ENCODE assay signal across 1 fruit fly cellular context in the genomic region with DNA sequence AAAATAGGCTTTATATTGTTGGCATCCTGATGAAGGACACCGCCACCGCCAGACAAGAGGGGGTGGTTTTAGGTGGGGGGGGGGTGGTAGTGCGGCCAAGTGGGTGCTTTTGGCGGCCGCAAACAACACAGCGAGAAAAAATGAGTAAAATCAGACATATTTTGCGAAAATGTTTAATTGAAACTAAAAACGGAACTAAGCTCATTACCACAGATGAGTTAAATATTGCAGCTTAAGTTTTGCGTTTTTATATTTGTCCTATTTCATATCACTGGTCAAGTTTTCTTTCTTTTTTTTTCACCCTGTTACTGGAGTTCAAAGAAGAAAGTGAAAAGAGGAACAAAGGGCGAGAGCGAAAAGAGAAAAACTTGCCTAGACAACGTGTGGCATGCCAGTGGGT.
TF ChIP-seq lines count a peak whose summit lies in the region.

No protein-coding gene starts in this region.

TF ChIP-seq in whole organism, embryonic, 481 proteins besides CTCF, POLR2A, EP300 and RAD21 (continued from another document and continues in another):
- TF ChIP-seq CG6854 (GFP tag; optimal IDR thresholded peaks at IDR 0.05; lab: Kevin White, UChicago) (peak; percentile 69), gt (GFP tag; IDR thresholded peaks at IDR 0.05; lab: Robert Waterston, UW) (no peak), NC2β (GFP tag; optimal IDR thresholded peaks at IDR 0.05; lab: Kevin White, UChicago) (no peak), Rx (GFP tag; IDR thresholded peaks at IDR 0.05; lab: Robert Waterston, UW) (peak; percentile 62), CG10274 (GFP tag; optimal IDR thresholded peaks at IDR 0.05; lab: Kevin White, UChicago) (peak; percentile 15), Max (GFP tag; optimal IDR thresholded peaks at IDR 0.05; lab: Kevin White, UChicago) (no peak), Myb (GFP tag; optimal IDR thresholded peaks at IDR 0.05; lab: Kevin White, UChicago) (peak; percentile 50), mam (GFP tag; optimal IDR thresholded peaks at IDR 0.05; lab: Kevin White, UChicago) (peak; percentile 61), CG17361 (GFP tag; IDR thresholded peaks at IDR 0.05; lab: Robert Waterston, UW) (peak; percentile 66; the same call in 2 of the 3 replicates), sqz (GFP tag; optimal IDR thresholded peaks at IDR 0.05; lab: Kevin White, UChicago) (no peak), CG12744 (GFP tag; optimal IDR thresholded peaks at IDR 0.05; lab: Kevin White, UChicago) (peak; percentile 20), Doc2 (GFP tag; IDR thresholded peaks at IDR 0.05; lab: Robert Waterston, UW) (no peak), sc (optimal IDR thresholded peaks at IDR 0.05; lab: Kevin White, UChicago) (no peak), sc (GFP tag; optimal IDR thresholded peaks at IDR 0.05; lab: Kevin White, UChicago) (peak; percentile 37), gem (tag; optimal IDR thresholded peaks at IDR 0.05; lab: Kevin White, UChicago) (peak; percentile 83), Ssrp (tag; optimal IDR thresholded peaks at IDR 0.05; lab: Kevin White, UChicago) (peak; percentile 60), CG12659 (GFP tag; optimal IDR thresholded peaks at IDR 0.05; lab: Kevin White, UChicago) (peak; percentile 70), Ada2b (GFP tag; IDR thresholded peaks at IDR 0.05; lab: Robert Waterston, UW) (peak; percentile 68), CG9797 (GFP tag; optimal IDR thresholded peaks at IDR 0.05; lab: Kevin White, UChicago) (no peak), CG8765 (GFP tag; IDR thresholded peaks at IDR 0.05; lab: Robert Waterston, UW) (no peak), dan (GFP tag; IDR thresholded peaks at IDR 0.05; lab: Robert Waterston, UW) (no peak), CG8388 (GFP tag; optimal IDR thresholded peaks at IDR 0.05; lab: Kevin White, UChicago) (peak; percentile 66), Camta (GFP tag; optimal IDR thresholded peaks at IDR 0.05; lab: Kevin White, UChicago) (peak; percentile 36), lbe (GFP tag; optimal IDR thresholded peaks at IDR 0.05; lab: Kevin White, UChicago) (no peak), CG2712 (tag; optimal IDR thresholded peaks at IDR 0.05; lab: Kevin White, UChicago) (peak; percentile 65), Hr39 (optimal IDR thresholded peaks at IDR 0.05; lab: Kevin White, UChicago) (no peak), cg (GFP tag; optimal IDR thresholded peaks at IDR 0.05; lab: Kevin White, UChicago) (no peak), fd102C (GFP tag; optimal IDR thresholded peaks at IDR 0.05; lab: Kevin White, UChicago) (no peak), HLH54F (GFP tag; optimal IDR thresholded peaks at IDR 0.05; lab: Kevin White, UChicago) (peak; percentile 46), pnt (GFP tag; optimal IDR thresholded peaks at IDR 0.05; lab: Kevin White, UChicago) (peak; percentile 69), CG4282 (GFP tag; optimal IDR thresholded peaks at IDR 0.05; lab: Kevin White, UChicago) (no peak), tap (tag; optimal IDR thresholded peaks at IDR 0.05; lab: Kevin White, UChicago) (peak; percentile 57), otp (GFP tag; IDR thresholded peaks at IDR 0.05; lab: Robert Waterston, UW) (peak; percentile 59; the same call in 1 of the 3 replicates), CG10321 (GFP tag; IDR thresholded peaks at IDR 0.05; lab: Robert Waterston, UW) (no peak), CkIIα-i1 (GFP tag; IDR thresholded peaks at IDR 0.05; lab: Robert Waterston, UW) (no peak), corto (GFP tag; optimal IDR thresholded peaks at IDR 0.05; lab: Kevin White, UChicago) (no peak), rib (GFP tag; IDR thresholded peaks at IDR 0.05; lab: Robert Waterston, UW) (peak; percentile 59; the same call in 1 of the 2 replicates), Sox102F (GFP tag; optimal IDR thresholded peaks at IDR 0.05; lab: Kevin White, UChicago) (peak; percentile 77), CG18764 (GFP tag; optimal IDR thresholded peaks at IDR 0.05; lab: Kevin White, UChicago) (peak; percentile 36), z (GFP tag; IDR thresholded peaks at IDR 0.05; lab: Robert Waterston, UW) (no peak), dm (GFP tag; optimal IDR thresholded peaks at IDR 0.05; lab: Kevin White, UChicago) (peak; percentile 18), en (GFP tag; optimal IDR thresholded peaks at IDR 0.05; lab: Kevin White, UChicago) (no peak), onecut (GFP tag; IDR thresholded peaks at IDR 0.05; lab: Robert Waterston, UW) (peak; percentile 58), pita (GFP tag; optimal IDR thresholded peaks at IDR 0.05; lab: Kevin White, UChicago) (no peak), her (GFP tag; optimal IDR thresholded peaks at IDR 0.05; lab: Kevin White, UChicago) (peak; percentile 62), CG6654 (GFP tag; optimal IDR thresholded peaks at IDR 0.05; lab: Kevin White, UChicago) (peak; percentile 40), croc (GFP tag; conservative IDR thresholded peaks at IDR 0.05; lab: Robert Waterston, UW) (peak; percentile 57; the same call in 2 of the 3 replicates), Fer2 (tag; optimal IDR thresholded peaks at IDR 0.05; lab: Kevin White, UChicago) (peak; percentile 32), sim (GFP tag; IDR thresholded peaks at IDR 0.05; lab: Robert Waterston, UW) (no peak), HmgZ (tag; optimal IDR thresholded peaks at IDR 0.05; lab: Kevin White, UChicago) (peak; percentile 57), Sry-β (GFP tag; optimal IDR thresholded peaks at IDR 0.05; lab: Kevin White, UChicago) (no peak), ATbp (GFP tag; optimal IDR thresholded peaks at IDR 0.05; lab: Kevin White, UChicago) (peak; percentile 78), CG3847 (GFP tag; IDR thresholded peaks at IDR 0.05; lab: Robert Waterston, UW) (no peak), CG17568 (GFP tag; optimal IDR thresholded peaks at IDR 0.05; lab: Kevin White, UChicago) (peak; percentile 56), CG17385 (GFP tag; optimal IDR thresholded peaks at IDR 0.05; lab: Kevin White, UChicago) (peak; percentile 64), nerfin-1 (tag; optimal IDR thresholded peaks at IDR 0.05; lab: Kevin White, UChicago) (peak; percentile 49), CHES-1-like (GFP tag; optimal IDR thresholded peaks at IDR 0.05; lab: Kevin White, UChicago) (peak; percentile 22), GATAe (GFP tag; conservative IDR thresholded peaks at IDR 0.05; lab: Robert Waterston, UW) (no peak), mld (GFP tag; IDR thresholded peaks at IDR 0.05; lab: Robert Waterston, UW; ENCODE audit: partially characterized antibody) (no peak), CG2116 (GFP tag; optimal IDR thresholded peaks at IDR 0.05; lab: Kevin White, UChicago) (no peak), CG10654 (GFP tag; optimal IDR thresholded peaks at IDR 0.05; lab: Kevin White, UChicago) (peak; percentile 32), Mrtf (GFP tag; IDR thresholded peaks at IDR 0.05; lab: Robert Waterston, UW) (0 out of 3 replicates have a peak, but pooled peaks have one; percentile 53), pan (optimal IDR thresholded peaks at IDR 0.05; lab: Kevin White, UChicago) (no peak), pan (GFP tag; optimal IDR thresholded peaks at IDR 0.05 in 1 of 2, IDR thresholded peaks at IDR 0.05 in 1 of 2) (peak in 1 of 2 experiments; percentile 75), CG33213 (GFP tag; optimal IDR thresholded peaks at IDR 0.05; lab: Kevin White, UChicago) (no peak), Opbp (GFP tag; IDR thresholded peaks at IDR 0.05; lab: Robert Waterston, UW; ENCODE audit: partially characterized antibody) (no peak), shn (GFP tag; optimal IDR thresholded peaks at IDR 0.05; lab: Kevin White, UChicago) (peak; percentile 44), CG10462 (GFP tag; optimal IDR thresholded peaks at IDR 0.05; lab: Kevin White, UChicago) (peak; percentile 31), grau (tag; optimal IDR thresholded peaks at IDR 0.05; lab: Kevin White, UChicago) (peak; percentile 73), CG16815 (GFP tag; optimal IDR thresholded peaks at IDR 0.05; lab: Kevin White, UChicago) (peak; percentile 43), CG30403 (GFP tag; optimal IDR thresholded peaks at IDR 0.05; lab: Kevin White, UChicago) (peak; percentile 71), CG6272 (GFP tag; IDR thresholded peaks at IDR 0.05; lab: Robert Waterston, UW) (peak; percentile 60), CG10147 (GFP tag; optimal IDR thresholded peaks at IDR 0.05; lab: Kevin White, UChicago) (peak; percentile 74), cad (GFP tag; optimal IDR thresholded peaks at IDR 0.05; lab: Kevin White, UChicago) (no peak), Antp (GFP tag; optimal IDR thresholded peaks at IDR 0.05; lab: Kevin White, UChicago) (peak; percentile 71), oc (tag; optimal IDR thresholded peaks at IDR 0.05; lab: Kevin White, UChicago) (peak; percentile 48), aop (GFP tag; IDR thresholded peaks at IDR 0.05; lab: Robert Waterston, UW) (no peak), CG4424 (GFP tag; optimal IDR thresholded peaks at IDR 0.05; lab: Kevin White, UChicago) (peak; percentile 70), CG18011 (GFP tag; optimal IDR thresholded peaks at IDR 0.05; lab: Kevin White, UChicago) (peak; percentile 10), klu (GFP tag; IDR thresholded peaks at IDR 0.05; lab: Robert Waterston, UW) (no peak), run (tag; optimal IDR thresholded peaks at IDR 0.05; lab: Kevin White, UChicago) (peak; percentile 64), zen (tag; optimal IDR thresholded peaks at IDR 0.05; lab: Kevin White, UChicago) (no peak), H15 (GFP tag; IDR thresholded peaks at IDR 0.05; lab: Robert Waterston, UW) (peak; percentile 49; the same call in 1 of the 3 replicates), Dad (GFP tag; optimal IDR thresholded peaks at IDR 0.05; lab: Kevin White, UChicago) (peak; percentile 3), Doc3 (GFP tag; IDR thresholded peaks at IDR 0.05; lab: Robert Waterston, UW; ENCODE audit: partially characterized antibody) (no peak), bigmax (GFP tag; optimal IDR thresholded peaks at IDR 0.05; lab: Kevin White, UChicago) (no peak), sr (GFP tag; IDR thresholded peaks at IDR 0.05; lab: Robert Waterston, UW) (no peak), tup (GFP tag; optimal IDR thresholded peaks at IDR 0.05; lab: Kevin White, UChicago) (no peak), CG10979 (tag; optimal IDR thresholded peaks at IDR 0.05; lab: Kevin White, UChicago) (peak; percentile 73), ERR (GFP tag; optimal IDR thresholded peaks at IDR 0.05; lab: Kevin White, UChicago) (no peak), Drgx (GFP tag; IDR thresholded peaks at IDR 0.05; lab: Robert Waterston, UW) (no peak), CG14441 (GFP tag; IDR thresholded peaks at IDR 0.05; lab: Robert Waterston, UW) (peak; percentile 59), Elba2 (GFP tag; optimal IDR thresholded peaks at IDR 0.05; lab: Kevin White, UChicago) (no peak), CG15696 (tag; optimal IDR thresholded peaks at IDR 0.05; lab: Kevin White, UChicago) (no peak), bcd (GFP tag; optimal IDR thresholded peaks at IDR 0.05; lab: Kevin White, UChicago) (peak; percentile 69), CG16779 (GFP tag; IDR thresholded peaks at IDR 0.05; lab: Robert Waterston, UW) (no peak), Scr (GFP tag; IDR thresholded peaks at IDR 0.05; lab: Robert Waterston, UW; ENCODE audit: partially characterized antibody) (no peak), fd64A (GFP tag; optimal IDR thresholded peaks at IDR 0.05; lab: Kevin White, UChicago) (peak; percentile 13), CG4328 (GFP tag; optimal IDR thresholded peaks at IDR 0.05; lab: Kevin White, UChicago) (no peak), CG7271 (tag; optimal IDR thresholded peaks at IDR 0.05; lab: Kevin White, UChicago) (no peak), bsh (GFP tag; optimal IDR thresholded peaks at IDR 0.05; lab: Kevin White, UChicago) (peak in 1 of 2 experiments; percentile 80), CG9817 (tag; optimal IDR thresholded peaks at IDR 0.05; lab: Kevin White, UChicago) (peak; percentile 62), br (optimal IDR thresholded peaks at IDR 0.05; lab: Kevin White, UChicago) (no peak), Ets97D (GFP tag; optimal IDR thresholded peaks at IDR 0.05; lab: Kevin White, UChicago) (no peak), Dek (tag; optimal IDR thresholded peaks at IDR 0.05; lab: Kevin White, UChicago) (peak; percentile 70), E2f1 (GFP tag; IDR thresholded peaks at IDR 0.05; lab: Robert Waterston, UW) (peak; percentile 74), dmrt99B (tag; optimal IDR thresholded peaks at IDR 0.05; lab: Kevin White, UChicago) (peak; percentile 84), CG6175 (GFP tag; IDR thresholded peaks at IDR 0.05; lab: Robert Waterston, UW) (peak; percentile 63; the same call in 1 of the 3 replicates), ato (GFP tag; IDR thresholded peaks at IDR 0.05; lab: Robert Waterston, UW; ENCODE audit: partially characterized antibody) (no peak), MTF-1 (GFP tag; optimal IDR thresholded peaks at IDR 0.05; lab: Kevin White, UChicago; ENCODE audit: borderline replicate concordance) (peak; percentile 17), nerfin-2 (GFP tag; IDR thresholded peaks at IDR 0.05; lab: Robert Waterston, UW; ENCODE audit: partially characterized antibody) (no peak), Hmr (GFP tag; optimal IDR thresholded peaks at IDR 0.05; lab: Kevin White, UChicago) (peak; percentile 89), CG14965 (GFP tag; optimal IDR thresholded peaks at IDR 0.05; lab: Kevin White, UChicago; ENCODE audit: borderline replicate concordance) (no peak), CG4404 (GFP tag; IDR thresholded peaks at IDR 0.05; lab: Robert Waterston, UW) (no peak), CG7839 (tag; optimal IDR thresholded peaks at IDR 0.05; lab: Kevin White, UChicago) (peak; percentile 82), ac (GFP tag; optimal IDR thresholded peaks at IDR 0.05; lab: Kevin White, UChicago) (no peak), nom (GFP tag; optimal IDR thresholded peaks at IDR 0.05; lab: Kevin White, UChicago) (no peak), slbo (GFP tag; IDR thresholded peaks at IDR 0.05; lab: Robert Waterston, UW) (peak; percentile 79), CG2120 (GFP tag; optimal IDR thresholded peaks at IDR 0.05; lab: Kevin White, UChicago) (peak; percentile 78), repo (GFP tag; optimal IDR thresholded peaks at IDR 0.05; lab: Kevin White, UChicago) (peak; percentile 49), hbn (GFP tag; IDR thresholded peaks at IDR 0.05; lab: Robert Waterston, UW; ENCODE audit: partially characterized antibody) (no peak), CG17328 (GFP tag; IDR thresholded peaks at IDR 0.05; lab: Robert Waterston, UW) (peak; percentile 74), usp (GFP tag; optimal IDR thresholded peaks at IDR 0.05; lab: Kevin White, UChicago) (no peak), BtbVII (GFP tag; optimal IDR thresholded peaks at IDR 0.05; lab: Kevin White, UChicago) (peak; percentile 67), CG10543 (GFP tag; optimal IDR thresholded peaks at IDR 0.05; lab: Kevin White, UChicago) (peak; percentile 31), YL-1 (GFP tag; optimal IDR thresholded peaks at IDR 0.05; lab: Kevin White, UChicago) (no peak), lilli (GFP tag; optimal IDR thresholded peaks at IDR 0.05; lab: Kevin White, UChicago) (peak; percentile 53)
